Fruit fly (Drosophila melanogaster) whole organism, embryonic: ENCODE results near the gene CG9919.
A peak's percentile ranks its signal among the peaks of the same experiment; 100 is the strongest.

Source experiments
- BtbVII ChIP-seq: fragments of 200-800 bp; sonication (Bioruptor generic); optimal IDR thresholded peaks from 3 replicates; lab custom pipeline; 2017; ENCODE audit warnings: missing biosample characterization, mild to moderate bottlenecking, missing genetic modification characterization
- CG10209 ChIP-seq: fragments of 200-800 bp; sonication (Bioruptor generic); optimal IDR thresholded peaks from 3 replicates; lab custom pipeline; 2017; ENCODE audit warnings: missing biosample characterization, mild to moderate bottlenecking, missing genetic modification characterization, missing genetic modification reagents
- CG11695 ChIP-seq: fragments of 200-800 bp; sonication (Bioruptor generic); IDR thresholded peaks from 3 replicates; pipeline ENCODE4 v1.3.6; 2022; ENCODE audit warnings: missing biosample characterization, missing genetic modification characterization
- CG12104 ChIP-seq: fragments of 200-800 bp; sonication (Bioruptor generic); optimal IDR thresholded peaks from 3 replicates; lab custom pipeline; 2016; ENCODE audit warnings: missing biosample characterization, missing genetic modification characterization
- CG13775 ChIP-seq: fragments of 200-800 bp; sonication (Bioruptor generic); optimal IDR thresholded peaks from 3 replicates; lab custom pipeline; 2017; ENCODE audit warnings: missing biosample characterization, mild to moderate bottlenecking, missing genetic modification characterization
- CG14667 ChIP-seq: fragments of 200-800 bp; sonication (Bioruptor generic); IDR thresholded peaks from 2 replicates; pipeline ENCODE4 v1.3.6; 2022; ENCODE audit warnings: missing biosample characterization, missing genetic modification characterization
- CG17186 ChIP-seq: fragments of 200-800 bp; sonication (Bioruptor generic); optimal IDR thresholded peaks from 3 replicates; lab custom pipeline; 2017; ENCODE audit warnings: missing biosample characterization, missing genetic modification reagents, missing genetic modification characterization
- CG30403 ChIP-seq: fragments of 200-800 bp; sonication (Bioruptor generic); optimal IDR thresholded peaks from 3 replicates; lab custom pipeline; 2016; ENCODE audit warnings: missing biosample characterization, missing genetic modification characterization
- CG31365 ChIP-seq: fragments of 200-800 bp; sonication (Bioruptor generic); optimal IDR thresholded peaks from 2 replicates; lab custom pipeline; 2018; ENCODE audit warnings: missing biosample characterization, mild to moderate bottlenecking, missing genetic modification characterization
- CG3163 ChIP-seq: fragments of 200-800 bp; sonication (Bioruptor generic); optimal IDR thresholded peaks from 3 replicates; lab custom pipeline; 2016; ENCODE audit warnings: missing biosample characterization, missing genetic modification characterization
- CG34376 ChIP-seq: fragments of 200-800 bp; sonication (Bioruptor generic); optimal IDR thresholded peaks from 2 replicates; lab custom pipeline; 2018; ENCODE audit warnings: missing biosample characterization, mild to moderate bottlenecking, missing genetic modification characterization
- CG43689 ChIP-seq: fragments of 200-800 bp; sonication (Bioruptor generic); IDR thresholded peaks from 2 replicates; pipeline ENCODE4 v1.3.6; 2022; ENCODE audit warnings: missing biosample characterization, missing genetic modification characterization
- CG4730 ChIP-seq: fragments of 200-800 bp; sonication (Bioruptor generic); IDR thresholded peaks from 2 replicates; pipeline ENCODE4 v1.3.6; 2022; ENCODE audit warnings: missing biosample characterization, missing genetic modification characterization
- CG7357 ChIP-seq: fragments of 200-800 bp; sonication (Bioruptor generic); IDR thresholded peaks from 3 replicates; pipeline ENCODE4 v1.3.6; 2022; ENCODE audit warnings: missing biosample characterization, missing genetic modification characterization
- CG8478 ChIP-seq: fragments of >200 bp; optimal IDR thresholded peaks from 2 replicates; lab custom pipeline; 2018
- CoRest ChIP-seq: fragments of 200-800 bp; sonication (Bioruptor generic); optimal IDR thresholded peaks from 3 replicates; lab custom pipeline; 2018; ENCODE audit warnings: missing biosample characterization, mild to moderate bottlenecking, missing genetic modification characterization, moderate library complexity
- Dbx ChIP-seq: fragments of 200-800 bp; sonication (Bioruptor generic); IDR thresholded peaks from 3 replicates; pipeline ENCODE4 v1.3.6; 2022; ENCODE audit warnings: missing biosample characterization, missing genetic modification characterization
- E2f2 ChIP-seq: fragments of 200-800 bp; sonication (Bioruptor generic); IDR thresholded peaks from 2 replicates; pipeline ENCODE4 v1.3.6; 2022; ENCODE audit warnings: missing biosample characterization, missing genetic modification characterization
- Hr78 ChIP-seq, 2 experiments: fragments of 200-800 bp in 1 of 2; fragments of >200 bp in 1 of 2; sonication (Bioruptor generic) in 1 of 2; optimal IDR thresholded peaks; 2 replicates each; lab custom pipeline; 2017 to 2019; ENCODE audit warnings: missing biosample characterization in 2 of 2, missing genetic modification characterization in 2 of 2, mild to moderate bottlenecking in 1 of 2, moderate library complexity in 1 of 2
- Kr ChIP-seq: fragments of 200-800 bp; sonication (Bioruptor generic); optimal IDR thresholded peaks from 2 replicates; lab custom pipeline; 2017; ENCODE audit warnings: missing biosample characterization, mild to moderate bottlenecking, missing genetic modification characterization
- Lim3 ChIP-seq: fragments of 200-800 bp; sonication (Bioruptor generic); IDR thresholded peaks from 2 replicates; pipeline ENCODE4 v1.3.6; 2022; ENCODE audit warnings: missing biosample characterization, missing genetic modification characterization
- NC2α ChIP-seq: fragments of 200-800 bp; sonication (Bioruptor generic); optimal IDR thresholded peaks from 2 replicates; lab custom pipeline; 2016; ENCODE audit warnings: missing biosample characterization, missing genetic modification characterization
- NK7.1 ChIP-seq: fragments of 200-800 bp; sonication (Bioruptor generic); optimal IDR thresholded peaks from 3 replicates; lab custom pipeline; 2016; ENCODE audit warnings: missing biosample characterization, missing genetic modification characterization
- Neu2 ChIP-seq: fragments of 200-800 bp; sonication (Bioruptor generic); optimal IDR thresholded peaks from 3 replicates; lab custom pipeline; 2016; ENCODE audit warnings: missing biosample characterization, missing genetic modification characterization, borderline replicate concordance
- amos ChIP-seq: fragments of 200-800 bp; sonication (Bioruptor generic); IDR thresholded peaks from 2 replicates; pipeline ENCODE4 v1.3.6; 2022; ENCODE audit warnings: missing biosample characterization, missing genetic modification characterization; ENCODE audit not compliant: partially characterized antibody
- ems ChIP-seq: fragments of 200-800 bp; sonication (Bioruptor generic); optimal IDR thresholded peaks from 3 replicates; lab custom pipeline; 2016; ENCODE audit warnings: missing biosample characterization, missing genetic modification characterization
- eve ChIP-seq, 2 experiments: fragments of >200 bp; optimal IDR thresholded peaks; 2 replicates each; lab custom pipeline; 2017; ENCODE audit warnings: missing biosample characterization in 2 of 2, missing genetic modification characterization in 2 of 2
- gcm2 ChIP-seq: fragments of 200-800 bp; sonication (Bioruptor generic); optimal IDR thresholded peaks from 2 replicates; lab custom pipeline; 2016; ENCODE audit warnings: missing biosample characterization, missing genetic modification characterization
- gem ChIP-seq: fragments of 200-800 bp; sonication (Bioruptor generic); optimal IDR thresholded peaks from 2 replicates; lab custom pipeline; 2019; ENCODE audit warnings: missing biosample characterization, mild to moderate bottlenecking, missing genetic modification characterization, moderate library complexity
- grau ChIP-seq: fragments of 200-800 bp; optimal IDR thresholded peaks from 3 replicates; lab custom pipeline; 2019; ENCODE audit warnings: missing biosample characterization, mild to moderate bottlenecking, missing genetic modification characterization, moderate library complexity
- gro ChIP-seq: fragments of 200-800 bp; sonication (Bioruptor generic); optimal IDR thresholded peaks from 2 replicates; lab custom pipeline; 2016; ENCODE audit warnings: missing biosample characterization, missing genetic modification characterization
- ham ChIP-seq: fragments of 200-800 bp; sonication (Bioruptor generic); IDR thresholded peaks from 2 replicates; pipeline ENCODE4 v1.3.6; 2022; ENCODE audit warnings: missing biosample characterization, missing genetic modification characterization
- her ChIP-seq: fragments of 200-800 bp; sonication (Bioruptor generic); optimal IDR thresholded peaks from 2 replicates; lab custom pipeline; 2016; ENCODE audit warnings: missing biosample characterization, missing genetic modification characterization
- jigr1 ChIP-seq: fragments of 200-800 bp; sonication (Bioruptor generic); IDR thresholded peaks from 3 replicates; pipeline ENCODE4 v1.3.6; 2022; ENCODE audit warnings: missing biosample characterization, missing genetic modification characterization
- kay ChIP-seq: fragments of 200-800 bp; sonication (Bioruptor generic); optimal IDR thresholded peaks from 2 replicates; lab custom pipeline; 2016; ENCODE audit warnings: missing biosample characterization, missing genetic modification characterization
- nerfin-1 ChIP-seq: fragments of 200-800 bp; sonication (Bioruptor generic); optimal IDR thresholded peaks from 3 replicates; lab custom pipeline; 2019; ENCODE audit warnings: missing biosample characterization, mild to moderate bottlenecking, missing genetic modification characterization, moderate library complexity
- pb ChIP-seq: fragments of 200-800 bp; sonication (Bioruptor generic); optimal IDR thresholded peaks from 3 replicates; lab custom pipeline; 2016; ENCODE audit warnings: missing biosample characterization, missing genetic modification characterization
- ranshi ChIP-seq: fragments of 200-800 bp; sonication (Bioruptor generic); IDR thresholded peaks from 2 replicates; pipeline ENCODE4 v1.3.6; 2022; ENCODE audit warnings: missing biosample characterization, missing genetic modification characterization
- scrt ChIP-seq: fragments of 200-800 bp; sonication (Bioruptor generic); optimal IDR thresholded peaks from 2 replicates; lab custom pipeline; 2018; ENCODE audit warnings: missing biosample characterization, mild to moderate bottlenecking, missing genetic modification characterization, moderate library complexity
- sim ChIP-seq: fragments of 200-800 bp; sonication (Bioruptor generic); IDR thresholded peaks from 2 replicates; pipeline ENCODE4 v1.3.6; 2022; ENCODE audit warnings: missing biosample characterization, missing genetic modification characterization
- tgo ChIP-seq: fragments of 200-800 bp; sonication (Bioruptor generic); IDR thresholded peaks from 3 replicates; pipeline ENCODE4 v1.3.6; 2022; ENCODE audit warnings: missing biosample characterization, missing genetic modification characterization
- twi ChIP-seq: fragments of 200-800 bp; optimal IDR thresholded peaks from 2 replicates; lab custom pipeline; 2019; ENCODE audit warnings: missing biosample characterization, mild to moderate bottlenecking, missing genetic modification characterization, moderate library complexity
- unpg ChIP-seq: fragments of 200-800 bp; sonication (Bioruptor generic); optimal IDR thresholded peaks from 3 replicates; lab custom pipeline; 2018; ENCODE audit warnings: missing biosample characterization, mild to moderate bottlenecking, missing genetic modification characterization, moderate library complexity

CG9919 gene

DNA sequence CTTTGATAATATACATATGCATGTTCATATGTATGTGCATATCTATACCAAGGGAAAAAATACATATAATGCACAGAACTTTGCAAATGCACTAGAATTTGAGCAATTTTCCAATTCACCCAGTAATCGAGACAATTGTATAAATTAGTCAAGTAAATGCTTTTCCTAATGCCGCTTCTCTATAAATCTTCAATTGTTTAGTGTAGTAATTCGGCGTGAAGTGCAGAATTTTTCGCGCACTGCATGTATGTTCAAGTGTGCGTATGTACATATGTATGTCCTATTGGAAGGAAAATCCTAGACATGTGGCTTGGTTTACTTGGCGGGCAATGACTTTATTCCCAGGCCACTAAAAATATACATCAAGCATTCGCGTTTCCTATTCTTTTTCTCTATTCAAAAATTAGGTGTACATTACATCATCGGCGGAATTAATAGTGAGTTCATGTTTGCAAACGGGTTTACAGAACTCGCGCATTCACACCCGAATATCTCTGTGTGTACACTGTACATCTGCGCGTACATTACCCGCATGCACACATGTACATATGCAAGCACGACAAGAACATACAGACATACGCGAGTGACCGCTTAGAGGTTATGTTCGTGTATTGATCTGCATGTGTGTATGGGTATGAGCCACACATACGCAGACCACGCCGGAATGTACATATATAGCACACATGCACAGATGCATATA, 11.6 kb downstream of the CG9919 start (continued):
- TF ChIP-seq CG13775 (GFP tag; lab: Kevin White, UChicago): no peak
- peak; percentile 78 for TF ChIP-seq twi
- no peak for TF ChIP-seq BtbVII
- no peak for TF ChIP-seq ems (GFP tag; lab: Kevin White, UChicago)
- TF ChIP-seq CG17186: no peak
- TF ChIP-seq gcm2: peak; percentile 8
- TF ChIP-seq grau (tag; lab: Kevin White, UChicago): no peak
- TF ChIP-seq CG4730 (GFP tag; lab: Robert Waterston, UW): no peak
- TF ChIP-seq CG43689 (GFP tag; lab: Robert Waterston, UW): no peak
- TF ChIP-seq CG12104: no peak
- TF ChIP-seq CG34376: peak; percentile 66
- TF ChIP-seq ham (GFP tag; lab: Robert Waterston, UW): no peak
- no peak for TF ChIP-seq kay
- TF ChIP-seq her (GFP tag; lab: Kevin White, UChicago): no peak
- TF ChIP-seq Dbx (GFP tag; lab: Robert Waterston, UW): peak; percentile 21; the same call in 1 of the 3 replicates
- no peak for TF ChIP-seq Kr (GFP tag; lab: Kevin White, UChicago)
- TF ChIP-seq amos (GFP tag; lab: Robert Waterston, UW): no peak; the same call in 1 of the 2 replicates
- no peak for TF ChIP-seq Lim3 (GFP tag; lab: Robert Waterston, UW)
- TF ChIP-seq CG8478: no peak
- no peak for TF ChIP-seq pb
- no peak for TF ChIP-seq CoRest (tag; lab: Kevin White, UChicago)
- TF ChIP-seq NK7.1: no peak
- peak; percentile 15 for TF ChIP-seq gem (tag; lab: Kevin White, UChicago)
- no peak for TF ChIP-seq CG11695
- no peak for TF ChIP-seq CG14667 (GFP tag; lab: Robert Waterston, UW)
- peak in 1 of 2 experiments; percentile 25 for TF ChIP-seq Hr78 (GFP tag; optimal IDR thresholded peaks at IDR 0.05; lab: Kevin White, UChicago)
- no peak for TF ChIP-seq CG3163 (GFP tag; lab: Kevin White, UChicago)
- TF ChIP-seq E2f2 (GFP tag; lab: Robert Waterston, UW): no peak
- TF ChIP-seq eve (GFP tag; optimal IDR thresholded peaks at IDR 0.05; lab: Kevin White, UChicago): no peak
- no peak for TF ChIP-seq Neu2 (GFP tag; lab: Kevin White, UChicago)
- TF ChIP-seq tgo (GFP tag; lab: Robert Waterston, UW): no peak
- no peak for TF ChIP-seq CG31365
- TF ChIP-seq jigr1 (GFP tag; lab: Robert Waterston, UW): no peak
- no peak for TF ChIP-seq scrt (GFP tag; lab: Kevin White, UChicago)
- TF ChIP-seq nerfin-1 (tag; lab: Kevin White, UChicago): peak; percentile 99
- TF ChIP-seq CG10209 (GFP tag; lab: Kevin White, UChicago): no peak
- no peak for TF ChIP-seq CG7357
- no peak for TF ChIP-seq ranshi (GFP tag; lab: Robert Waterston, UW)
- no peak for TF ChIP-seq NC2α (GFP tag; lab: Kevin White, UChicago)
- peak; percentile 1 for TF ChIP-seq CG30403 (GFP tag; lab: Kevin White, UChicago)
- no peak for TF ChIP-seq gro (GFP tag; lab: Kevin White, UChicago)
- TF ChIP-seq unpg (GFP tag; lab: Kevin White, UChicago): no peak
- TF ChIP-seq sim (GFP tag; lab: Robert Waterston, UW): no peak
